Fruit fly (Drosophila melanogaster): ENCODE results near the gene Myo28B1.

DNA sequence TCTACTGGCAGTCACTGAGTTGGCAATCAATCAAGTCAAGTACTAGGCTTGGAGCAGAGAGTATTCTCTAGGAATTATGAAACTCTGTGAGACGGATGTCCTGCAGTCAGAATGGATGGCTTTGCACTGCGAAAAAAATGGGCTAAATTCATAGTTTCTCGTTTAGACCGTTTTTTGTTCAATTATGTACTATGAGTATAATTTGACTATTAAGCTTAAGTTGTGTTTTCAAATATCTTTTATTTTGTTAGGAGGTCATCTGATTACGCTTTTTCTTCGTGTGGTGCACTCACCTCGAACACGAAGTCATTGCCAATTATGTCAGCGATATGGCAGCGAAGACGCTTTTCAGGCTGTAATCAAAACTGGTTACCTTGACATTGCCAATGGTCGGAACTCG is 38.4 kb upstream of the Myo28B1 start:
- TF ChIP-seq CG3919 (GFP tag; optimal IDR thresholded peaks at IDR 0.05) (peak; percentile 62), Gug (GFP tag; IDR thresholded peaks at IDR 0.05) (peak; percentile 35; the same call in 1 of the 2 replicates), Sox102F (GFP tag; optimal IDR thresholded peaks at IDR 0.05) (no peak), Eip93F (GFP tag; optimal IDR thresholded peaks at IDR 0.05) (no peak), fd59A (GFP tag; optimal IDR thresholded peaks at IDR 0.05) (no peak), pdm3 (GFP tag; optimal IDR thresholded peaks at IDR 0.05) (peak; percentile 2), CG11902 (GFP tag; optimal IDR thresholded peaks at IDR 0.05) (no peak), Hr38 (GFP tag; optimal IDR thresholded peaks at IDR 0.05) (no peak), CG6854 (GFP tag; optimal IDR thresholded peaks at IDR 0.05) (no peak), CG3032 (tag; optimal IDR thresholded peaks at IDR 0.05) (peak; percentile 42), Eip75B (GFP tag; optimal IDR thresholded peaks at IDR 0.05) (peak; percentile 35), fkh (GFP tag; optimal IDR thresholded peaks at IDR 0.05) (no peak), Sox14 (GFP tag; optimal IDR thresholded peaks at IDR 0.05) (peak; percentile 31), CG8632 (GFP tag; optimal IDR thresholded peaks at IDR 0.05) (no peak)

Measured in whole organism, prepupa.